Worm (Caenorhabditis elegans): ENCODE data around the gene C05C8.5.

DNA sequence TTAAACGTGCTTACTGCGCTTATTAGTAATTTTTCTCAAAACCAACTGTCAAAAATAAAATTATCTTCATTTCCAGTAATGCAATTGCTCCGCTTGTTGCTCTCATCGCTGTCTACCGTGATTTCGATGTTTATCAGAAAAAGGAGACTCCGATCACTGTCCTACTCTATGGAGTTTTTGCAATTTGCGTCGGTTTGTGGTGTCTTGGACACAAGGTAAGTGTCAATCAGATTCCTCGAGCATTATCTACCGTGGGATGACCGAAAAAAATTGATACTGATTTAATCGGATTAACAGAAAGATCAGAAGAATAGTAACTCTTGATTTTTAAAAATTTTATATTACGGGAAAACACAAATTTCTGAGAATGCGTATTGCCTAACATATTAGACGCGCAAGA, 47.3 kb downstream of the C05C8.5 start:
- TF ChIP-seq aly-2 (tag; optimal IDR thresholded peaks at IDR 0.05), result no peak
- TF ChIP-seq rnt-1 (tag; optimal IDR thresholded peaks at IDR 0.05), result no peak
- TF ChIP-seq vab-15 (tag; optimal IDR thresholded peaks at IDR 0.05), result no peak
- no peak for TF ChIP-seq lin-35 (GFP tag; optimal IDR thresholded peaks at IDR 0.05)
- no peak for TF ChIP-seq pqm-1 (tag; optimal IDR thresholded peaks at IDR 0.05)

Data from whole organism, L1 larva.